Fruit fly (Drosophila melanogaster): ENCODE measurements around the gene Vsp37A.

DNA sequence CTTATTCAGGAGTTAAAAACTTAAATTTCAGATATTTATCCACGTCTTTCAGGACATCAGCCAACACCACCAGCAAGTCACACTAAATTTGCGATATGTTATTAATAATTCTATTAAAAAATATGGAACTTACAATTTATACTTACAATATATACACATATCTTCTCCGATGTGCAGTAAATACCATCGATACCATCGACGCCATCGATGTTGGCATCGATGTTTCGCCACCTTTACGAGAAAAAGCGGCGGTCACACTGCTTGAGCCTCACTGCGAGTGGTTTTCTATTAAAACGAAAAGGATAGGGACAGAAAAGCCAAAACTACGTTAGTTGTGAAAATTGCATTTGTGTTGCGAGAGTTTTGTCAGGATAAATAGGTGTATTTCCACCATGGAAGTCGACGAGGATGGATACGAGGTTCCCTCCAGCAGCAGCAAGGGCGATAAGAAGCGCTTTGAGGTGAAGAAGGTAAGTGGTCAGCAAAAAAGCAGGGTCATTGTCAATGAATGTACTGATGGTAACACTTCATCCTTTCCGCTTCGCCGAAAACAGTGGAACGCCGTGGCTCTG is 25.8 kb downstream of the Vsp37A start, which contains the start of gene Roc1a:
- TF ChIP-seq ttk (optimal IDR thresholded peaks at IDR 0.05) (no peak), Myc (optimal IDR thresholded peaks at IDR 0.05) (no peak), Sin3A (optimal IDR thresholded peaks at IDR 0.05) (no peak), psq (optimal IDR thresholded peaks at IDR 0.05) (no peak)

Measured in Kc167 (cell line).